Fruit fly (Drosophila melanogaster) whole organism: ENCODE results near the gene CG43338.

Experiments
- pan ChIP-seq: fragments of >200 bp; optimal IDR thresholded peaks from 2 replicates; lab custom pipeline; 2017
- psq ChIP-seq: fragments of >200 bp; optimal IDR thresholded peaks from 2 replicates; lab custom pipeline; 2017

- no peak for TF ChIP-seq psq (lab: Kevin White, UChicago)
- no peak for TF ChIP-seq pan (lab: Kevin White, UChicago)
Observed at dm6 chr2L:18647857-18648652, 23.0 kb downstream of the CG43338 start.
